Fruit fly (Drosophila melanogaster) Kc167 (cell line): ENCODE measurements around the gene CG44303.

Experiments used
- Myc ChIP-seq: fragments of >200 bp; optimal IDR thresholded peaks from 2 replicates; lab custom pipeline; 2017; ENCODE audit warnings: missing external identifiers
- Sin3A ChIP-seq: fragments of >200 bp; optimal IDR thresholded peaks from 2 replicates; lab custom pipeline; 2018; ENCODE audit warnings: missing external identifiers
- h ChIP-seq: fragments of >200 bp; optimal IDR thresholded peaks from 3 replicates; lab custom pipeline; 2018; ENCODE audit warnings: missing external identifiers
- insv ChIP-seq: fragments of >200 bp; optimal IDR thresholded peaks from 3 replicates; lab custom pipeline; 2018; ENCODE audit warnings: missing external identifiers
- psq ChIP-seq: fragments of >200 bp; optimal IDR thresholded peaks from 2 replicates; lab custom pipeline; 2017; ENCODE audit warnings: missing external identifiers
- ttk ChIP-seq: sonication (Bioruptor generic); optimal IDR thresholded peaks from 2 replicates; lab custom pipeline; 2017; ENCODE audit warnings: missing external identifiers

CG44303 gene

dm6 chrX:6702028-6702433 lies 14.8 kb upstream of the CG44303 start:
- TF ChIP-seq Sin3A (lab: Kevin White, UChicago) (no peak), psq (lab: Kevin White, UChicago) (no peak), insv (lab: Kevin White, UChicago) (no peak), ttk (lab: Kevin White, UChicago) (no peak), Myc (no peak), h (lab: Kevin White, UChicago) (no peak)

dm6 chrX:6700990-6701530 lies 13.8 kb upstream of the CG44303 start:
- TF ChIP-seq ttk (lab: Kevin White, UChicago) (no peak), Sin3A (lab: Kevin White, UChicago) (no peak), Myc (no peak), h (lab: Kevin White, UChicago) (no peak), insv (lab: Kevin White, UChicago) (no peak), psq (lab: Kevin White, UChicago) (no peak)

- TF ChIP-seq Myc (no peak), insv (lab: Kevin White, UChicago) (no peak), h (lab: Kevin White, UChicago) (no peak), ttk (lab: Kevin White, UChicago) (no peak), Sin3A (lab: Kevin White, UChicago) (no peak), psq (lab: Kevin White, UChicago) (no peak)
These were observed 13.2 kb upstream of the CG44303 start for dm6 chrX:6700263-6700989.

dm6 chrX:6699255-6699885 lies 12.2 kb upstream of the CG44303 start, which contains the start of gene CG14441:
Gene CG14441 (plus strand): TSS chrX:6699508.
- TF ChIP-seq h (lab: Kevin White, UChicago) (no peak), ttk (lab: Kevin White, UChicago) (no peak), insv (lab: Kevin White, UChicago) (no peak), Sin3A (lab: Kevin White, UChicago) (no peak)

- TF ChIP-seq Sin3A (lab: Kevin White, UChicago) (no peak), insv (lab: Kevin White, UChicago) (no peak)
These were observed 11.1 kb upstream of the CG44303 start, which contains the start of gene CG14440 for dm6 chrX:6698248-6698812. Gene CG14440 (minus strand): TSS chrX:6698567.

- TF ChIP-seq psq (lab: Kevin White, UChicago) (no peak), insv (lab: Kevin White, UChicago) (no peak)
These were observed 9.2 kb upstream of the CG44303 start for dm6 chrX:6696467-6696866.

- no peak for TF ChIP-seq psq (lab: Kevin White, UChicago)
These were observed 7.8 kb upstream of the CG44303 start, which contains the start of gene CG14442 for dm6 chrX:6694979-6695388. Gene CG14442 (minus strand): TSS chrX:6695007.

dm6 chrX:6694105-6694788 lies 7.0 kb upstream of the CG44303 start:
- TF ChIP-seq psq (lab: Kevin White, UChicago), result no peak
- TF ChIP-seq Sin3A (lab: Kevin White, UChicago), result no peak
- TF ChIP-seq h (lab: Kevin White, UChicago), result no peak
- TF ChIP-seq ttk (lab: Kevin White, UChicago), result no peak
- TF ChIP-seq insv (lab: Kevin White, UChicago), result no peak
- TF ChIP-seq Myc, result no peak

dm6 chrX:6688620-6689400 lies 1.6 kb upstream of the CG44303 start, which contains the start of gene CG3184:
Gene CG3184 (minus strand): TSS chrX:6688774.
- TF ChIP-seq insv (lab: Kevin White, UChicago) (no peak), psq (lab: Kevin White, UChicago) (no peak), Sin3A (lab: Kevin White, UChicago) (no peak), h (lab: Kevin White, UChicago) (no peak), ttk (lab: Kevin White, UChicago) (no peak)

- TF ChIP-seq ttk (lab: Kevin White, UChicago) (no peak), insv (lab: Kevin White, UChicago) (no peak), Sin3A (lab: Kevin White, UChicago) (no peak), psq (lab: Kevin White, UChicago) (no peak), Myc (no peak), h (lab: Kevin White, UChicago) (no peak)
These were observed 3.4 kb downstream of the CG44303 start, which contains the start of gene Pink1 for dm6 chrX:6683635-6684499. Gene Pink1 (plus strand): TSS chrX:6683798.
